Worm (Caenorhabditis elegans): ENCODE data around the gene orc-1.

orc-1 gene

ce11 chrIII:10651634-10652033, 8.7 kb downstream of the orc-1 start (continued):
- TF ChIP-seq hlh-30 (tag; optimal IDR thresholded peaks at IDR 0.05; ENCODE audit: insufficient read depth) (peak; percentile 68), duxl-1 (tag; optimal IDR thresholded peaks at IDR 0.05; ENCODE audit: poor library complexity) (no peak), ceh-20 (GFP tag; IDR thresholded peaks at IDR 0.05) (no peak), snpc-1.2 (GFP tag; IDR thresholded peaks at IDR 0.05) (0 out of 2 replicates have a peak, but pooled peaks have one; percentile 16), mdl-1 (tag; optimal IDR thresholded peaks at IDR 0.05) (no peak), dpl-1 (GFP tag; optimal IDR thresholded peaks at IDR 0.05) (peak; percentile 21), hmg-1.1 (GFP tag; IDR thresholded peaks at IDR 0.05) (peak; percentile 89), lim-7 (GFP tag; IDR thresholded peaks at IDR 0.05) (no peak), zfp-2 (tag; optimal IDR thresholded peaks at IDR 0.05) (no peak), mes-2 (tag; optimal IDR thresholded peaks at IDR 0.05; ENCODE audit: poor library complexity, severe bottlenecking) (peak; percentile 70), nhr-6 (tag; optimal IDR thresholded peaks at IDR 0.05) (peak; percentile 24), madf-9 (GFP tag; conservative IDR thresholded peaks at IDR 0.05) (no peak), rbr-2 (tag; optimal IDR thresholded peaks at IDR 0.05) (peak; percentile 17), dve-1 (tag; optimal IDR thresholded peaks at IDR 0.05; ENCODE audit: insufficient read depth) (peak; percentile 2), lin-29 (GFP tag; IDR thresholded peaks at IDR 0.05) (no peak), ztf-7 (tag; optimal IDR thresholded peaks at IDR 0.05) (no peak), spr-3 (GFP tag; optimal IDR thresholded peaks at IDR 0.05) (no peak), ceh-28 (tag; optimal IDR thresholded peaks at IDR 0.05) (peak; percentile 34), Y105C5A.15 (GFP tag; IDR thresholded peaks at IDR 0.05) (no peak), hlh-11 (tag; optimal IDR thresholded peaks at IDR 0.05) (peak; percentile 59)

- TF ChIP-seq dpl-1 (GFP tag; optimal IDR thresholded peaks at IDR 0.05) (no peak), duxl-1 (tag; optimal IDR thresholded peaks at IDR 0.05; ENCODE audit: poor library complexity) (no peak), unc-39 (tag; optimal IDR thresholded peaks at IDR 0.05) (no peak), F37D6.2 (tag; optimal IDR thresholded peaks at IDR 0.05) (no peak), nhr-10 (tag; optimal IDR thresholded peaks at IDR 0.05) (no peak), dmd-8 (GFP tag; IDR thresholded peaks at IDR 0.05) (no peak), lin-1 (GFP tag; IDR thresholded peaks at IDR 0.05) (no peak), lsy-2 (tag; optimal IDR thresholded peaks at IDR 0.05) (no peak), daf-12 (tag; optimal IDR thresholded peaks at IDR 0.05) (no peak), skn-1 (tag; optimal IDR thresholded peaks at IDR 0.05) (no peak), cey-2 (tag; optimal IDR thresholded peaks at IDR 0.05; ENCODE audit: borderline replicate concordance, insufficient read depth) (no peak), ceh-82 (tag; optimal IDR thresholded peaks at IDR 0.05) (no peak), snpc-1.2 (GFP tag; IDR thresholded peaks at IDR 0.05) (no peak), zag-1 (tag; optimal IDR thresholded peaks at IDR 0.05) (no peak), gei-8 (GFP tag; optimal IDR thresholded peaks at IDR 0.05) (no peak), lin-13 (GFP tag; optimal IDR thresholded peaks at IDR 0.05) (no peak), lim-7 (GFP tag; IDR thresholded peaks at IDR 0.05) (no peak)
Observed at ce11 chrIII:10652833-10653232, 9.9 kb downstream of the orc-1 start.

ce11 chrIII:10653479-10653878, 10.6 kb downstream of the orc-1 start:
- TF ChIP-seq lsy-2 (tag; optimal IDR thresholded peaks at IDR 0.05) (no peak), aha-1 (tag) (peak; percentile 84), F10B5.3 (tag; optimal IDR thresholded peaks at IDR 0.05) (no peak)

- TF ChIP-seq tra-1 (GFP tag; IDR thresholded peaks at IDR 0.05) (no peak), zfp-2 (tag; optimal IDR thresholded peaks at IDR 0.05) (no peak), dmd-6 (GFP tag; IDR thresholded peaks at IDR 0.05) (no peak), pqm-1 (tag; optimal IDR thresholded peaks at IDR 0.05) (no peak), unc-62 (GFP tag; optimal IDR thresholded peaks at IDR 0.05 in 1 of 2) (no peak), unc-62 (tag; optimal IDR thresholded peaks at IDR 0.05) (no peak), hlh-11 (tag; optimal IDR thresholded peaks at IDR 0.05) (no peak), nhr-102 (tag; optimal IDR thresholded peaks at IDR 0.05) (no peak), daf-16 (GFP tag; optimal IDR thresholded peaks at IDR 0.05) (no peak), daf-16 (tag; optimal IDR thresholded peaks at IDR 0.05) (no peak), vab-7 (GFP tag; IDR thresholded peaks at IDR 0.05) (no peak), set-16 (GFP tag; IDR thresholded peaks at IDR 0.05) (no peak), tag-97 (GFP tag; IDR thresholded peaks at IDR 0.05) (no peak), lin-1 (GFP tag; IDR thresholded peaks at IDR 0.05) (no peak)
Observed at ce11 chrIII:10654718-10655117, 11.8 kb downstream of the orc-1 start, which contains the start of gene cnt-2. cnt-2 (plus strand) TSS chrIII:10655018.
